Worm (Caenorhabditis elegans) whole organism, midembryonic: Measurements from ENCODE around the gene ZC239.20.

Source experiments
- cog-1 ChIP-seq: sonication (generic microtip); optimal IDR thresholded peaks from 2 replicates; lab custom pipeline; 2016; ENCODE audit warnings: missing genetic modification characterization, missing compliant biosample characterization
- flt-1 ChIP-seq: fragments of 200-800 bp; sonication (Bioruptor generic); IDR thresholded peaks from 2 replicates; pipeline ENCODE4 v1.3.6; 2022; ENCODE audit warnings: missing genetic modification characterization, missing compliant biosample characterization
- klf-2 ChIP-seq: fragments of 200-800 bp; sonication (Bioruptor generic); conservative IDR thresholded peaks from 2 replicates; pipeline ENCODE4 v1.3.6; 2022; ENCODE audit warnings: missing genetic modification reagents, missing genetic modification characterization, missing compliant biosample characterization
- med-1 ChIP-seq: sonication (generic microtip); optimal IDR thresholded peaks from 2 replicates; lab custom pipeline; 2017; ENCODE audit warnings: missing genetic modification characterization, mild to moderate bottlenecking, missing compliant biosample characterization, antibody characterized with exemption, missing genetic modification reagents; ENCODE audit not compliant: insufficient read depth
- ref-1 ChIP-seq: fragments of 200-800 bp; sonication (Bioruptor generic); conservative IDR thresholded peaks from 2 replicates; pipeline ENCODE4 v1.3.6; 2022; ENCODE audit warnings: missing genetic modification reagents, missing genetic modification characterization, missing compliant biosample characterization
- ztf-23 ChIP-seq: fragments of 200-800 bp; sonication (Bioruptor generic); IDR thresholded peaks from 2 replicates; pipeline ENCODE4 v1.3.6; 2022; ENCODE audit warnings: missing genetic modification reagents, missing genetic modification characterization, missing compliant biosample characterization
- ztf-29 ChIP-seq: fragments of 200-800 bp; sonication (Bioruptor generic); IDR thresholded peaks from 2 replicates; pipeline ENCODE4 v1.3.6; 2022; ENCODE audit warnings: missing genetic modification reagents, missing genetic modification characterization, missing compliant biosample characterization

DNA sequence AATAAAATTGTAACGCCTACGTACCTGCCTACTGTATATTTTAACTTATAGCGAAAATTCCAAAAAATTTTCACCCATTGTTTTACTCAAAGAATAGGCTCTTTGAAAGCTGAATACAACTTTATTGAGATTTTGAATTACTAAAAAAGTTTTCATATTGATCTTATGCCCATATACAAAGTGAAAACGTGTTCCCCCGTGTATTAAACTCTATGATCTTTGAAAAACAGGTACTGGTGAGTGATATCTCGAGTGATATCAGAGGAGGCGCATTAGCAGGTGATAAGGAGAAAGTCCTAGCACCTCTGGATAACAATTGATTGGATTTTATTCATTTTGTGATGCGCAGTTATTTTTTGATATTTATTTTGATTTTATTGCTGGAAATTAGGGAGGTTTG is 33.9 kb upstream of the ZC239.20 start, which contains the start of gene C17F4.3:
- TF ChIP-seq flt-1, result no peak
- TF ChIP-seq klf-2 (GFP tag; lab: Robert Waterston, UW), result no peak
- TF ChIP-seq cog-1, result no peak
- no peak for TF ChIP-seq ztf-29
- no peak for TF ChIP-seq med-1 (GFP tag; lab: Kevin White, UChicago)
- TF ChIP-seq ref-1 (GFP tag; lab: Robert Waterston, UW), result no peak
- no peak for TF ChIP-seq ztf-23
